Worm (Caenorhabditis elegans) whole organism, late embryonic: ENCODE data around the gene suex-1.

Source experiments
- C38D4.7 ChIP-seq: fragments of 200-800 bp; sonication (Bioruptor generic); optimal IDR thresholded peaks from 2 replicates; lab custom pipeline; 2018; ENCODE audit warnings: mild to moderate bottlenecking, missing genetic modification characterization, moderate library complexity, missing compliant biosample characterization
- K09A11.1 ChIP-seq: sonication (generic microtip); optimal IDR thresholded peaks from 2 replicates; lab custom pipeline; 2017; ENCODE audit warnings: antibody characterized with exemption, mild to moderate bottlenecking, missing genetic modification characterization, missing compliant biosample characterization; ENCODE audit not compliant: insufficient read depth
- T23F11.4 ChIP-seq: fragments of 200-800 bp; sonication (Bioruptor generic); optimal IDR thresholded peaks from 2 replicates; lab custom pipeline; 2018; ENCODE audit warnings: mild to moderate bottlenecking, missing genetic modification characterization, missing compliant biosample characterization
- ama-1 ChIP-seq: fragments of 150-350 bp; optimal IDR thresholded peaks from 2 replicates; lab custom pipeline; 2014
- ceh-14 ChIP-seq: sonication (generic microtip); optimal IDR thresholded peaks from 2 replicates; lab custom pipeline; 2016; ENCODE audit warnings: missing genotype, missing genetic modification characterization, missing compliant biosample characterization
- ceh-18 ChIP-seq: sonication (generic microtip); optimal IDR thresholded peaks from 2 replicates; lab custom pipeline; 2016; ENCODE audit warnings: missing genetic modification characterization, missing compliant biosample characterization
- ceh-2 ChIP-seq: sonication (generic microtip); optimal IDR thresholded peaks from 2 replicates; lab custom pipeline; 2016; ENCODE audit warnings: missing genotype, missing genetic modification characterization, missing compliant biosample characterization
- ceh-30 ChIP-seq: fragments of 150-350 bp; optimal IDR thresholded peaks from 2 replicates; lab custom pipeline; 2014; ENCODE audit warnings: missing biosample characterization, missing genetic modification characterization
- ceh-31 ChIP-seq: sonication (generic microtip); optimal IDR thresholded peaks from 2 replicates; lab custom pipeline; 2016; ENCODE audit warnings: missing genetic modification characterization, missing compliant biosample characterization
- ceh-6 ChIP-seq: fragments of 200-800 bp; sonication (Bioruptor generic); optimal IDR thresholded peaks from 2 replicates; lab custom pipeline; 2018; ENCODE audit warnings: mild to moderate bottlenecking, missing genetic modification characterization, missing compliant biosample characterization
- ceh-9 ChIP-seq: sonication (generic microtip); optimal IDR thresholded peaks from 2 replicates; lab custom pipeline; 2016; ENCODE audit warnings: mild to moderate bottlenecking, missing genetic modification characterization, inconsistent platforms, missing compliant biosample characterization
- che-1 ChIP-seq: sonication (generic microtip); optimal IDR thresholded peaks from 2 replicates; lab custom pipeline; 2016; ENCODE audit warnings: mild to moderate bottlenecking, missing genetic modification characterization, missing compliant biosample characterization
- dve-1 ChIP-seq: sonication (generic microtip); optimal IDR thresholded peaks from 2 replicates; lab custom pipeline; 2017; ENCODE audit warnings: antibody characterized with exemption, mild to moderate bottlenecking, missing genetic modification characterization, missing compliant biosample characterization
- elt-2 ChIP-seq: sonication (generic microtip); optimal IDR thresholded peaks from 2 replicates; lab custom pipeline; 2016; ENCODE audit warnings: missing genetic modification reagents, missing genetic modification characterization, missing compliant biosample characterization
- ets-4 ChIP-seq: sonication (generic microtip); optimal IDR thresholded peaks from 2 replicates; lab custom pipeline; 2016; ENCODE audit warnings: missing genetic modification characterization, missing compliant biosample characterization
- eyg-1 ChIP-seq: sonication (generic microtip); optimal IDR thresholded peaks from 2 replicates; lab custom pipeline; 2016; ENCODE audit warnings: missing genotype, missing genetic modification characterization, missing compliant biosample characterization
- fax-1 ChIP-seq: sonication (generic microtip); optimal IDR thresholded peaks from 2 replicates; lab custom pipeline; 2016; ENCODE audit warnings: missing genotype, missing genetic modification characterization, missing compliant biosample characterization
- fkh-10 ChIP-seq: fragments of 150-350 bp; optimal IDR thresholded peaks from 2 replicates; lab custom pipeline; 2014; ENCODE audit warnings: missing biosample characterization, missing genetic modification reagents, missing genetic modification characterization
- fkh-6 ChIP-seq: sonication (generic microtip); optimal IDR thresholded peaks from 2 replicates; lab custom pipeline; 2016; ENCODE audit warnings: missing genetic modification characterization, missing compliant biosample characterization
- gmeb-2 ChIP-seq: sonication (generic microtip); optimal IDR thresholded peaks from 2 replicates; lab custom pipeline; 2016; ENCODE audit warnings: missing genetic modification characterization, inconsistent platforms, missing compliant biosample characterization
- hlh-15 ChIP-seq: sonication (generic microtip); optimal IDR thresholded peaks from 2 replicates; lab custom pipeline; 2016; ENCODE audit warnings: missing genetic modification characterization, missing compliant biosample characterization
- hlh-30 ChIP-seq: sonication (generic microtip); optimal IDR thresholded peaks from 2 replicates; lab custom pipeline; 2017; ENCODE audit warnings: antibody characterized with exemption, missing genetic modification characterization, missing compliant biosample characterization; ENCODE audit not compliant: insufficient read depth
- hlh-6 ChIP-seq: sonication (generic microtip); optimal IDR thresholded peaks from 2 replicates; lab custom pipeline; 2016; ENCODE audit warnings: missing genotype, missing genetic modification characterization, missing compliant biosample characterization
- lim-6 ChIP-seq: sonication (generic microtip); optimal IDR thresholded peaks from 2 replicates; lab custom pipeline; 2016; ENCODE audit warnings: missing genetic modification characterization, missing compliant biosample characterization
- lin-11 ChIP-seq: fragments of 200-800 bp; sonication (Bioruptor generic); optimal IDR thresholded peaks from 2 replicates; lab custom pipeline; 2018; ENCODE audit warnings: mild to moderate bottlenecking, missing genetic modification characterization, missing compliant biosample characterization
- nhr-11 ChIP-seq: fragments of 150-350 bp; optimal IDR thresholded peaks from 2 replicates; lab custom pipeline; 2014; ENCODE audit warnings: missing biosample characterization, missing genetic modification characterization
- npax-4 ChIP-seq: sonication (generic microtip); optimal IDR thresholded peaks from 2 replicates; lab custom pipeline; 2016; ENCODE audit warnings: missing genetic modification characterization, missing compliant biosample characterization
- odd-2 ChIP-seq: sonication (generic microtip); optimal IDR thresholded peaks from 2 replicates; lab custom pipeline; 2017; ENCODE audit warnings: antibody characterized with exemption, mild to moderate bottlenecking, missing genetic modification characterization, missing compliant biosample characterization
- pag-3 ChIP-seq: sonication (generic microtip); optimal IDR thresholded peaks from 2 replicates; lab custom pipeline; 2016; ENCODE audit warnings: missing compliant biosample characterization, missing genetic modification characterization, borderline replicate concordance
- pat-9 ChIP-seq: fragments of 200-800 bp; sonication (Bioruptor generic); optimal IDR thresholded peaks from 2 replicates; lab custom pipeline; 2018; ENCODE audit warnings: mild to moderate bottlenecking, missing genetic modification characterization, moderate library complexity, missing compliant biosample characterization
- pax-1 ChIP-seq: fragments of 150-350 bp; optimal IDR thresholded peaks from 2 replicates; lab custom pipeline; 2014; ENCODE audit warnings: missing biosample characterization, missing genetic modification characterization
- pha-2 ChIP-seq: sonication (generic microtip); optimal IDR thresholded peaks from 2 replicates; lab custom pipeline; 2017; ENCODE audit warnings: mild to moderate bottlenecking, missing genetic modification characterization, missing compliant biosample characterization
- ref-2 ChIP-seq: sonication (generic microtip); optimal IDR thresholded peaks from 2 replicates; lab custom pipeline; 2016; ENCODE audit warnings: missing genetic modification characterization, missing compliant biosample characterization
- rnt-1 ChIP-seq: sonication (generic microtip); optimal IDR thresholded peaks from 2 replicates; lab custom pipeline; 2016; ENCODE audit warnings: missing genetic modification characterization, missing compliant biosample characterization
- sox-2 ChIP-seq: fragments of 200-800 bp; sonication (Bioruptor generic); IDR thresholded peaks from 2 replicates; pipeline ENCODE4 v1.3.6; 2022; ENCODE audit warnings: missing genetic modification reagents, missing genetic modification characterization, missing compliant biosample characterization
- sox-4 ChIP-seq: sonication (generic microtip); optimal IDR thresholded peaks from 2 replicates; lab custom pipeline; 2017; ENCODE audit warnings: mild to moderate bottlenecking, missing genetic modification characterization, inconsistent platforms, missing compliant biosample characterization
- syd-9 ChIP-seq: sonication (generic microtip); optimal IDR thresholded peaks from 2 replicates; lab custom pipeline; 2016; ENCODE audit warnings: mild to moderate bottlenecking, missing genetic modification characterization, moderate library complexity, missing compliant biosample characterization
- unc-55 ChIP-seq: sonication (generic microtip); optimal IDR thresholded peaks from 2 replicates; lab custom pipeline; 2017; ENCODE audit warnings: missing biosample characterization, missing genetic modification reagents, missing genetic modification characterization
- unc-86 ChIP-seq: sonication (generic microtip); optimal IDR thresholded peaks from 2 replicates; lab custom pipeline; 2016; ENCODE audit warnings: missing genetic modification characterization, missing compliant biosample characterization
- zip-5 ChIP-seq: sonication (generic microtip); optimal IDR thresholded peaks from 2 replicates; lab custom pipeline; 2016; ENCODE audit warnings: missing genetic modification characterization, missing compliant biosample characterization

Gene suex-1

DNA sequence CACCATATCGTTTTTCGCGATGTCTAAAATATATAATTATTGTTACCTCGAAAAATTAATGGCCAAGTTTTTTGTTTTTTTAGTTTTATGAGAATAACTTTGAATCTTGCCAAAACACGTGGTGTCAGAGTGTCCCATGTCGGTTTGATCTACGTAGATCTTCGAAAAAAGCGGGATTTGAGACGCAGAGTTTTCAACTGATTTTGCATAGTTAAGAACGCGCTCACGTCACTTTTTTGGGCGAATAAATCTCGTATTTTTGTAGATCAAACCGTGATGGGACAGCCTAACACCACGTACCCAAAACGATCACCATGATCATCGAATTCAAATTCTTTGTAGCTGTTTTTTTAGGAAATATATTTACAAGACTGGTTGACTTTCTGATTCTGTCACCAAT lies 515 bp downstream of the suex-1 start:
- TF ChIP-seq ceh-9 (tag; lab: Kevin White, UChicago): no peak
- TF ChIP-seq eyg-1 (tag; lab: Kevin White, UChicago): no peak
- TF ChIP-seq rnt-1 (tag; lab: Kevin White, UChicago): no peak
- TF ChIP-seq ceh-18 (tag; lab: Kevin White, UChicago): no peak
- TF ChIP-seq fkh-6 (tag; lab: Kevin White, UChicago): no peak
- no peak for TF ChIP-seq elt-2
- TF ChIP-seq K09A11.1 (tag; lab: Kevin White, UChicago): no peak
- TF ChIP-seq hlh-6 (tag; lab: Kevin White, UChicago): no peak
- no peak for TF ChIP-seq sox-2 (GFP tag; lab: Robert Waterston, UW)
- TF ChIP-seq C38D4.7: no peak
- no peak for TF ChIP-seq lim-6
- no peak for TF ChIP-seq sox-4
- TF ChIP-seq ceh-31 (tag; lab: Kevin White, UChicago): no peak
- TF ChIP-seq che-1 (tag; lab: Kevin White, UChicago): no peak
- no peak for TF ChIP-seq dve-1
- TF ChIP-seq ceh-30 (tag; lab: Kevin White, UChicago): no peak
- TF ChIP-seq pha-2 (tag; lab: Kevin White, UChicago): no peak

DNA sequence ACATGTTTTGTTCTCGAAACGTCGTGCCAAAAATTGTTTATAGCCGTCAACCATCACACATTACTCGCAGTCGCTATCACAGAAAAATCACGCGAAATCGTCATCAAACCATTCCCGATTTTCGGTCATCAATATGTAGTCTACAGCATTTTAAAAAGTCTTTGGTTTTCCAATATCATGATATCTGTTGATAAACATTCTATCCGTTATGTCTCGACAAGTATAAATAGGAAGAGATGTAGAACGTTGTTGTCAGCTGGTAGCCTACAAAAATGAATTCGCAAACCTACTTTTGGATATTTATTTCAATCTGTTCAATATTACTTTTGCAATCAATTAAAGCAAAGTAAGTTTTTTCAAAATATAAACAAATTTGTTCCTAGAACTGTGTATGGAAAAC lies 1.7 kb downstream of the suex-1 start, which contains the start of gene F12A10.1:
F12A10.1 (plus strand) TSS at position 166 of the 400 bp plus-strand sequence.
- TF ChIP-seq ceh-6 (GFP tag; lab: Kevin White, UChicago): no peak

DNA sequence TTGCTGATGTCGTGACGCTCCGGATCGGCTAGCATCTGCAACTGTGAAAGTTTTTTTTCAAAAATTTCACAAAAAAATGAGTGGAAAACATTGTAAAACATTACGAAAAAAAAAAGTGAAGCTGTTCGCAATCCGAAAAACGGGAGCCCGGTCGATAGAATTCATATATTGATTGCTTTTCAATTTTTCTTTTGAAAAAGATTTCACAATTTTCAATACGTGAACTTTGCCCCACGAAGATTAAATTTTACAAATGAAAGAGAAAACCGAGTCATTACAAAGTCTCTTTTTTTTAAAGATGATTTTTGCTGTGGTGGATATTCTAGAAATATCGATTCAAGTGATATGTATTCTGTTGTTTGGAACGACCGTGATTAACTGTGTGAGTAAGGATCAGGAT lies 3.7 kb downstream of the suex-1 start, which contains the start of gene F12A10.6:
F12A10.6 (minus strand) TSS at position 101 of the 400 bp plus-strand sequence.
- TF ChIP-seq pax-1 (tag; lab: Kevin White, UChicago) (no peak), hlh-15 (no peak), ets-4 (tag; lab: Kevin White, UChicago) (no peak), unc-86 (tag; lab: Kevin White, UChicago) (no peak), ref-2 (tag; lab: Kevin White, UChicago) (no peak), ceh-6 (GFP tag; lab: Kevin White, UChicago) (no peak), pat-9 (tag; lab: Kevin White, UChicago) (no peak), ceh-30 (tag; lab: Kevin White, UChicago) (no peak), npax-4 (tag; lab: Kevin White, UChicago) (no peak), eyg-1 (tag; lab: Kevin White, UChicago) (no peak), unc-55 (GFP tag; lab: Kevin White, UChicago) (no peak)

DNA sequence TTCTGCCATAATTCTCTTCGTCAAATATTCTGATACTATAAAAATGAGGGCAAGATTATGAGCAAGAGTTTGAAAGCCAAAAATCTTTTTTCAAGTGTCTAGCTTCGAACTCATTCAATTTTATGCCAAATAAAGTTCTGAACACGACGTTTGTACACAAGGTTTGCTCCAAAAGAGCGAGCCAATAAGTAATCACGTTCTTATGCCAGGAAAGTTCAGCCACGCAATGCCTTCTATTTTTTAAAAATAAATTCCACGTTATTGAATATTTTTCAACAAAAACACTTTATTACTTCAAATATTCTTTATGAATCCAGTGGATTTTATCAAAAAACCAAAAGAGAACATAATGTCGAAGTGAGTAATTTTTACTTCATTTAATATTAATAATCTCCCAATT lies 10.2 kb downstream of the suex-1 start, which contains the start of gene nep-5:
nep-5 (plus strand) TSS at position 301 of the 400 bp plus-strand sequence.
- TF ChIP-seq pag-3 (tag; lab: Kevin White, UChicago) (no peak), lin-11 (tag; lab: Kevin White, UChicago) (no peak), unc-55 (GFP tag; lab: Kevin White, UChicago) (no peak)

DNA sequence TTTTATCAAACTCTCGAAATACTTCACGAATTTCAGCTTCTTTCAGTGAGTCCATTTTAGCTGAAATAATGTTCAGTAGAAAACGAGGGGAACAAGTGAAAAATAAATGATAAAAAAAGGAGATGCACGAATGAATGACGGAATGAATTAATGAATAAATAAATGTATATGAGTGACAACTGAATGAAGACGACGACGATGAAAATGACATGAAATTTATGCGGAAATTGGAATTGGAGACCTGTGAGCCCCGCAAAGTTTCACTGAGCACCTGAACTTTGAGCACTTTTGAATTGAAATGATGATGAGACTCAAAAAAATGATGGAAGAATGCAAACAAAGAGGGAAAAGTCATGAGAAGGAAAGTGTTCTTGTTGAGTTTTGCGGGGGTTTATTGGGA lies 16.1 kb downstream of the suex-1 start, which contains the start of gene cal-8:
cal-8 (minus strand) TSS at position 60 of the 400 bp plus-strand sequence.
- TF ChIP-seq dve-1 (no peak), odd-2 (tag; lab: Kevin White, UChicago) (no peak), ama-1 (no peak)

DNA sequence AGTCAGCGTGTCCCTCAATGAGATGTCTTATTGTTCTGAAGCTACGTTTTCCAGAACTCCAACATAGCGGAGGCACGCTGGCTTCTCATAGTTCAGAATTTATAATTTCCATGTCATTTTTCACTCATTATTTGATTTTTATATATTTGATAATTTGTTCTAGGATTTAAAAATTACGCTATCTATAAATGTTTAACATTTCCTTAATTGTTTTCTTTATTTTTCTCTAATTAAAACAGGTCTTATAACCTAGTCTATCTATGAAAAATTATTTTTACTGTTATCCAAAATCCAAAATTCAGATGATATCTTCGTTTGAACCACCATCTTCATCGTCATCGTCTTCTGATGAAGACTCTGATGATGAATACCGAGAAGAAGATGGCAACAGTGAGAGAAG lies 19.7 kb downstream of the suex-1 start, which contains the start of gene F56D1.1:
F56D1.1 (plus strand) TSS at position 301 of the 400 bp plus-strand sequence.
- TF ChIP-seq ets-4 (tag; lab: Kevin White, UChicago) (no peak), ama-1 (no peak), fax-1 (tag; lab: Kevin White, UChicago) (no peak), ref-2 (tag; lab: Kevin White, UChicago) (no peak), ceh-14 (tag; lab: Kevin White, UChicago) (no peak), ceh-2 (tag; lab: Kevin White, UChicago) (no peak), zip-5 (no peak), ceh-6 (GFP tag; lab: Kevin White, UChicago) (no peak), fkh-10 (GFP tag; lab: Kevin White, UChicago) (no peak), gmeb-2 (tag; lab: Kevin White, UChicago) (no peak), syd-9 (no peak), elt-2 (no peak), ceh-30 (tag; lab: Kevin White, UChicago) (no peak), eyg-1 (tag; lab: Kevin White, UChicago) (no peak), hlh-30 (tag; lab: Kevin White, UChicago) (no peak), T23F11.4 (no peak), hlh-6 (tag; lab: Kevin White, UChicago) (no peak), nhr-11 (tag; lab: Kevin White, UChicago) (no peak)
